Fruit fly (Drosophila melanogaster): ENCODE measurements around the gene CG13794.

CG13794 gene

DNA sequence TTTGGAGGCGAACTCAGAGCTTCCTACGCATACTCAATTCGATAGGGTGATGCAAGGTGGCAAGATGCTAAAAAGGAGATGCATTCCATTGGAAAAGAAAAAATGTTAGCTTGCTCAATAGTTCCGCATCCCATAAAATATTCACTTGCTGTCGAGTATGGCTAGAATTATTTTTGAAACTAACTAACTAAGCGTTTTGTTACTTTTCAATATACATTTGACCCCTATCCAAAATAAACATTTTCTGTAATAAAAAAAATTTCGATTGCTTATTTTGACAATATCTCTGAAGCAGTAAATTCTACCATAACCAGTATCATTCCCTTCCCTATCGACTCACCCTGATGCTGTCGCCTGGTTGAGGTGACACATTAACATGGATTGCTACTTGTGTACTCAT is 19.1 kb downstream of the CG13794 start (continued):
- TF ChIP-seq CG11695 (GFP tag; IDR thresholded peaks at IDR 0.05) (no peak), salm (tag; optimal IDR thresholded peaks at IDR 0.05) (no peak), kni (GFP tag; optimal IDR thresholded peaks at IDR 0.05) (no peak), gro (GFP tag; optimal IDR thresholded peaks at IDR 0.05) (no peak), dpn (GFP tag; optimal IDR thresholded peaks at IDR 0.05) (peak in 1 of 2 experiments; percentile 42), Drgx (GFP tag; IDR thresholded peaks at IDR 0.05) (peak; percentile 38; the same call in 1 of the 2 replicates), B-H1 (GFP tag; IDR thresholded peaks at IDR 0.05) (no peak), CG9797 (GFP tag; optimal IDR thresholded peaks at IDR 0.05) (no peak), Med (GFP tag) (no peak), Sry-β (GFP tag; optimal IDR thresholded peaks at IDR 0.05) (no peak), dimm (GFP tag; IDR thresholded peaks at IDR 0.05) (no peak), shn (GFP tag; optimal IDR thresholded peaks at IDR 0.05) (no peak), ara (GFP tag; IDR thresholded peaks at IDR 0.05) (no peak), Kr (GFP tag; optimal IDR thresholded peaks at IDR 0.05) (no peak), run (tag; optimal IDR thresholded peaks at IDR 0.05) (no peak), Stat92E (GFP tag; optimal IDR thresholded peaks at IDR 0.05) (no peak), CG11696 (GFP tag; IDR thresholded peaks at IDR 0.05) (no peak), ac (GFP tag; optimal IDR thresholded peaks at IDR 0.05) (no peak), Sry-δ (GFP tag; optimal IDR thresholded peaks at IDR 0.05) (no peak), Usf (GFP tag; optimal IDR thresholded peaks at IDR 0.05) (no peak), dysf (GFP tag; IDR thresholded peaks at IDR 0.05) (no peak; the same call in 2 of the 3 replicates), tgo (GFP tag; IDR thresholded peaks at IDR 0.05) (no peak; the same call in 2 of the 3 replicates), BtbVII (GFP tag; optimal IDR thresholded peaks at IDR 0.05) (no peak), tio (GFP tag; optimal IDR thresholded peaks at IDR 0.05) (no peak), bbx (GFP tag; IDR thresholded peaks at IDR 0.05; ENCODE audit: partially characterized antibody) (no peak), CG3726 (GFP tag; IDR thresholded peaks at IDR 0.05) (no peak), btn (GFP tag; optimal IDR thresholded peaks at IDR 0.05) (no peak), Dip3 (GFP tag; optimal IDR thresholded peaks at IDR 0.05) (no peak), crc (GFP tag; optimal IDR thresholded peaks at IDR 0.05) (no peak), sob (GFP tag; IDR thresholded peaks at IDR 0.05) (no peak), PHDP (tag; optimal IDR thresholded peaks at IDR 0.05) (no peak), CG12391 (tag; optimal IDR thresholded peaks at IDR 0.05) (no peak), Dref (GFP tag; IDR thresholded peaks at IDR 0.05) (no peak), C15 (GFP tag; IDR thresholded peaks at IDR 0.05) (no peak), Ptx1 (GFP tag; IDR thresholded peaks at IDR 0.05) (no peak), HLH4C (GFP tag; IDR thresholded peaks at IDR 0.05; ENCODE audit: partially characterized antibody) (no peak), CG11247 (GFP tag; IDR thresholded peaks at IDR 0.05) (peak; percentile 40; the same call in 1 of the 2 replicates), pb (GFP tag; optimal IDR thresholded peaks at IDR 0.05) (no peak), CG15479 (GFP tag; optimal IDR thresholded peaks at IDR 0.05) (no peak), tx (GFP tag; optimal IDR thresholded peaks at IDR 0.05) (no peak), HLH54F (GFP tag; optimal IDR thresholded peaks at IDR 0.05) (no peak), Gsc (GFP tag; IDR thresholded peaks at IDR 0.05) (no peak), wdn (GFP tag; IDR thresholded peaks at IDR 0.05) (peak; percentile 17; the same call in 1 of the 2 replicates), Hmx (GFP tag; optimal IDR thresholded peaks at IDR 0.05) (no peak), nom (GFP tag; optimal IDR thresholded peaks at IDR 0.05) (no peak), CG12236 (GFP tag; optimal IDR thresholded peaks at IDR 0.05) (no peak), bcd (GFP tag; optimal IDR thresholded peaks at IDR 0.05) (peak; percentile 19), TFAM (GFP tag; optimal IDR thresholded peaks at IDR 0.05) (no peak), CG6254 (GFP tag; optimal IDR thresholded peaks at IDR 0.05) (no peak), CG13287 (GFP tag; IDR thresholded peaks at IDR 0.05; ENCODE audit: partially characterized antibody) (no peak), bigmax (GFP tag; optimal IDR thresholded peaks at IDR 0.05) (no peak), CG14710 (tag; optimal IDR thresholded peaks at IDR 0.05) (no peak)

All from whole organism, embryonic.